Fruit fly (Drosophila melanogaster) whole organism, embryonic: Measurements from ENCODE around the gene usp.

ENCODE experiments used
- Asciz ChIP-seq: fragments of 200-800 bp; sonication (Bioruptor generic); optimal IDR thresholded peaks from 2 replicates; lab custom pipeline; 2017; ENCODE audit warnings: missing biosample characterization, mild to moderate bottlenecking, missing genetic modification characterization, missing genetic modification reagents
- Awh ChIP-seq: fragments of 200-800 bp; sonication (Bioruptor generic); IDR thresholded peaks from 2 replicates; pipeline ENCODE4, ENCODE4 v1.3.6; 2022; ENCODE audit warnings: missing biosample characterization, missing genetic modification characterization
- CG10462 ChIP-seq: fragments of 200-800 bp; sonication (Bioruptor generic); optimal IDR thresholded peaks from 2 replicates; lab custom pipeline; 2016; ENCODE audit warnings: missing biosample characterization, missing genetic modification characterization
- CG11695 ChIP-seq: fragments of 200-800 bp; sonication (Bioruptor generic); IDR thresholded peaks from 3 replicates; pipeline ENCODE4 v1.3.6; 2022; ENCODE audit warnings: missing biosample characterization, missing genetic modification characterization
- CG14667 ChIP-seq: fragments of 200-800 bp; sonication (Bioruptor generic); IDR thresholded peaks from 2 replicates; pipeline ENCODE4 v1.3.6; 2022; ENCODE audit warnings: missing biosample characterization, missing genetic modification characterization
- CG15696 ChIP-seq: fragments of 200-800 bp; sonication (Bioruptor generic); optimal IDR thresholded peaks from 2 replicates; lab custom pipeline; 2019; ENCODE audit warnings: missing biosample characterization, mild to moderate bottlenecking, missing genetic modification characterization, moderate library complexity
- CG1602 ChIP-seq: fragments of 200-800 bp; sonication (Bioruptor generic); optimal IDR thresholded peaks from 3 replicates; lab custom pipeline; 2016; ENCODE audit warnings: missing biosample characterization, missing genetic modification characterization
- CG16815 ChIP-seq: fragments of 200-800 bp; sonication (Bioruptor generic); optimal IDR thresholded peaks from 3 replicates; lab custom pipeline; 2017; ENCODE audit warnings: missing biosample characterization, mild to moderate bottlenecking, missing genetic modification characterization
- CG1792 ChIP-seq: fragments of 200-800 bp; sonication (Bioruptor generic); optimal IDR thresholded peaks from 2 replicates; lab custom pipeline; 2016; ENCODE audit warnings: missing biosample characterization, missing genetic modification characterization
- CG18262 ChIP-seq: fragments of 200-800 bp; optimal IDR thresholded peaks from 3 replicates; lab custom pipeline; 2019; ENCODE audit warnings: missing biosample characterization, mild to moderate bottlenecking, missing genetic modification characterization, moderate library complexity
- CG18599 ChIP-seq: fragments of 200-800 bp; sonication (Bioruptor generic); optimal IDR thresholded peaks from 3 replicates; lab custom pipeline; 2017; ENCODE audit warnings: missing biosample characterization, missing genetic modification characterization, mild to moderate bottlenecking, moderate library complexity, missing genetic modification reagents
- CG33557 ChIP-seq: fragments of 200-800 bp; sonication (Bioruptor generic); optimal IDR thresholded peaks from 2 replicates; lab custom pipeline; 2019; ENCODE audit warnings: missing biosample characterization, mild to moderate bottlenecking, missing genetic modification characterization, moderate library complexity
- CG34376 ChIP-seq: fragments of 200-800 bp; sonication (Bioruptor generic); optimal IDR thresholded peaks from 2 replicates; lab custom pipeline; 2018; ENCODE audit warnings: missing biosample characterization, mild to moderate bottlenecking, missing genetic modification characterization
- CG3838 ChIP-seq: fragments of 200-800 bp; sonication (Bioruptor generic); optimal IDR thresholded peaks from 3 replicates; lab custom pipeline; 2016; ENCODE audit warnings: missing biosample characterization, missing genetic modification characterization
- CG43689 ChIP-seq: fragments of 200-800 bp; sonication (Bioruptor generic); IDR thresholded peaks from 2 replicates; pipeline ENCODE4 v1.3.6; 2022; ENCODE audit warnings: missing biosample characterization, missing genetic modification characterization
- CG7745 ChIP-seq: fragments of 200-800 bp; sonication (Bioruptor generic); optimal IDR thresholded peaks from 2 replicates; lab custom pipeline; 2018; ENCODE audit warnings: missing biosample characterization, mild to moderate bottlenecking, missing genetic modification characterization, moderate library complexity
- CG8290 ChIP-seq, 3 experiments: fragments of 200-800 bp; sonication (Bioruptor generic); optimal IDR thresholded peaks; 2 replicates each; lab custom pipeline; 2016 to 2019; ENCODE audit warnings: missing biosample characterization in 3 of 3, missing genetic modification characterization in 3 of 3, mild to moderate bottlenecking in 2 of 3, moderate library complexity in 1 of 3
- CG8388 ChIP-seq: fragments of 200-800 bp; sonication (Bioruptor generic); optimal IDR thresholded peaks from 2 replicates; lab custom pipeline; 2019; ENCODE audit warnings: missing biosample characterization, mild to moderate bottlenecking, missing genetic modification characterization, moderate library complexity
- CG8478 ChIP-seq: fragments of >200 bp; optimal IDR thresholded peaks from 2 replicates; lab custom pipeline; 2018
- D ChIP-seq, 2 experiments: fragments of 200-800 bp in 1 of 2; fragments of >200 bp in 1 of 2; sonication (Bioruptor generic) in 1 of 2; optimal IDR thresholded peaks; 2 replicates in 1 of 2; 3 replicates in 1 of 2; lab custom pipeline; 2017; ENCODE audit warnings: mild to moderate bottlenecking in 1 of 2, missing biosample characterization in 1 of 2, missing genetic modification characterization in 1 of 2, missing genetic modification reagents in 1 of 2
- E2f1 ChIP-seq: fragments of 200-800 bp; sonication (Bioruptor generic); IDR thresholded peaks from 2 replicates; pipeline ENCODE4 v1.3.6; 2022; ENCODE audit warnings: missing biosample characterization, missing genetic modification characterization
- ERR ChIP-seq: fragments of 200-800 bp; sonication (Bioruptor generic); optimal IDR thresholded peaks from 2 replicates; lab custom pipeline; 2016; ENCODE audit warnings: missing biosample characterization, missing genetic modification characterization
- Ets65A ChIP-seq: fragments of 200-800 bp; sonication (Bioruptor generic); peaks from one replicate; lab custom pipeline; 2016; ENCODE audit warnings: missing biosample characterization, missing genetic modification characterization
- HmgZ ChIP-seq: fragments of 200-800 bp; sonication (Bioruptor generic); optimal IDR thresholded peaks from 2 replicates; lab custom pipeline; 2018; ENCODE audit warnings: missing biosample characterization, mild to moderate bottlenecking, missing genetic modification characterization
- Hsf ChIP-seq: fragments of 200-800 bp; sonication (Bioruptor generic); optimal IDR thresholded peaks from 3 replicates; lab custom pipeline; 2016; ENCODE audit warnings: missing biosample characterization, missing genetic modification characterization
- Neu2 ChIP-seq: fragments of 200-800 bp; sonication (Bioruptor generic); optimal IDR thresholded peaks from 3 replicates; lab custom pipeline; 2016; ENCODE audit warnings: missing biosample characterization, missing genetic modification characterization, borderline replicate concordance
- Scr ChIP-seq: fragments of 200-800 bp; sonication (Bioruptor generic); IDR thresholded peaks from 2 replicates; pipeline ENCODE4 v1.3.6; 2022; ENCODE audit warnings: missing biosample characterization, missing genetic modification characterization; ENCODE audit not compliant: partially characterized antibody
- Side ChIP-seq: fragments of 200-800 bp; sonication (Bioruptor generic); optimal IDR thresholded peaks from 2 replicates; lab custom pipeline; 2016; ENCODE audit warnings: missing biosample characterization, missing genetic modification characterization
- Trl ChIP-seq, 3 experiments: fragments of >200 bp in 2 of 3; fragments of 200-800 bp in 1 of 3; sonication (Bioruptor generic) in 1 of 3; optimal IDR thresholded peaks; 2 replicates in 1 of 3; 3 replicates in 2 of 3; lab custom pipeline; 2016 to 2017; ENCODE audit warnings: missing biosample characterization in 1 of 3, missing genetic modification characterization in 1 of 3
- YL-1 ChIP-seq: fragments of 200-800 bp; sonication (Bioruptor generic); optimal IDR thresholded peaks from 3 replicates; lab custom pipeline; 2017; ENCODE audit warnings: missing biosample characterization, mild to moderate bottlenecking, missing genetic modification characterization
- al ChIP-seq: fragments of 200-800 bp; sonication (Bioruptor generic); IDR thresholded peaks from 2 replicates; pipeline ENCODE4 v1.3.6; 2022; ENCODE audit warnings: missing biosample characterization, missing genetic modification characterization
- ap ChIP-seq: fragments of 200-800 bp; sonication (Bioruptor generic); IDR thresholded peaks from 2 replicates; pipeline ENCODE4 v1.3.6; 2022; ENCODE audit warnings: missing biosample characterization, missing genetic modification characterization
- bab2 ChIP-seq: fragments of 200-800 bp; sonication (Bioruptor generic); optimal IDR thresholded peaks from 2 replicates; lab custom pipeline; 2016; ENCODE audit warnings: missing biosample characterization, missing genetic modification characterization
- bigmax ChIP-seq: fragments of 200-800 bp; sonication (Bioruptor generic); optimal IDR thresholded peaks from 2 replicates; lab custom pipeline; 2018; ENCODE audit warnings: missing biosample characterization, mild to moderate bottlenecking, missing genetic modification characterization
- bowl ChIP-seq: fragments of 200-800 bp; sonication (Bioruptor generic); IDR thresholded peaks from 2 replicates; pipeline ENCODE4 v1.3.6; 2022; ENCODE audit warnings: missing biosample characterization, missing genetic modification characterization
- chif ChIP-seq, 2 experiments: fragments of 200-800 bp; sonication (Bioruptor generic); optimal IDR thresholded peaks; 3 replicates each; lab custom pipeline; 2016; ENCODE audit warnings: missing biosample characterization in 2 of 2, missing genetic modification characterization in 2 of 2
- chinmo ChIP-seq: fragments of 200-800 bp; sonication (Bioruptor generic); IDR thresholded peaks from 4 replicates; pipeline ENCODE4 v1.3.6; 2022; ENCODE audit warnings: missing biosample characterization, missing genetic modification characterization; ENCODE audit not compliant: partially characterized antibody
- corto ChIP-seq: fragments of 200-800 bp; sonication (Bioruptor generic); optimal IDR thresholded peaks from 2 replicates; lab custom pipeline; 2016; ENCODE audit warnings: missing biosample characterization, mild to moderate bottlenecking, missing genetic modification characterization, moderate library complexity
- dati ChIP-seq: fragments of 200-800 bp; sonication (Bioruptor generic); IDR thresholded peaks from 2 replicates; pipeline ENCODE4 v1.3.6; 2022; ENCODE audit warnings: missing biosample characterization, missing genetic modification characterization
- dpn ChIP-seq, 2 experiments: fragments of 200-800 bp; sonication (Bioruptor generic); optimal IDR thresholded peaks; 3 replicates each; lab custom pipeline; 2016; ENCODE audit warnings: missing biosample characterization in 2 of 2, missing genetic modification characterization in 2 of 2
- ewg ChIP-seq: fragments of 200-800 bp; sonication (Bioruptor generic); optimal IDR thresholded peaks from 3 replicates; lab custom pipeline; 2017; ENCODE audit warnings: mild to moderate bottlenecking, missing biosample characterization, missing genetic modification reagents, missing genetic modification characterization
- gsb ChIP-seq: fragments of 200-800 bp; sonication (Bioruptor generic); IDR thresholded peaks from 2 replicates; pipeline ENCODE4 v1.3.6; 2022; ENCODE audit warnings: missing biosample characterization, missing genetic modification characterization
- hth ChIP-seq: fragments of >200 bp; optimal IDR thresholded peaks from 2 replicates; lab custom pipeline; 2017; ENCODE audit warnings: inconsistent platforms
- inv ChIP-seq: fragments of 200-800 bp; sonication (Bioruptor generic); IDR thresholded peaks from 2 replicates; pipeline ENCODE4 v1.3.6; 2022; ENCODE audit warnings: missing biosample characterization, missing genetic modification characterization; ENCODE audit not compliant: partially characterized antibody
- lov ChIP-seq, 2 experiments: fragments of 200-800 bp in 1 of 2; fragments of >200 bp in 1 of 2; sonication (Bioruptor generic) in 1 of 2; IDR thresholded peaks in 1 of 2; optimal IDR thresholded peaks in 1 of 2; 2 replicates in 1 of 2; 3 replicates in 1 of 2; pipeline versions ENCODE4 v1.3.6 to Lab custom; 2017 to 2022; ENCODE audit warnings: missing biosample characterization in 1 of 2, missing genetic modification characterization in 1 of 2
- pb ChIP-seq: fragments of 200-800 bp; sonication (Bioruptor generic); optimal IDR thresholded peaks from 3 replicates; lab custom pipeline; 2016; ENCODE audit warnings: missing biosample characterization, missing genetic modification characterization
- pfk ChIP-seq: fragments of 200-800 bp; sonication (Bioruptor generic); optimal IDR thresholded peaks from 2 replicates; lab custom pipeline; 2018; ENCODE audit warnings: missing biosample characterization, mild to moderate bottlenecking, missing genetic modification characterization, moderate library complexity
- sens-2 ChIP-seq: fragments of 200-800 bp; sonication (Bioruptor generic); IDR thresholded peaks from 2 replicates; pipeline ENCODE4 v1.3.6; 2022; ENCODE audit warnings: missing biosample characterization, missing genetic modification characterization
- usp ChIP-seq: fragments of >200 bp; optimal IDR thresholded peaks from 2 replicates; lab custom pipeline; 2017; ENCODE audit warnings: missing biosample characterization, missing genetic modification characterization

Gene usp

DNA sequence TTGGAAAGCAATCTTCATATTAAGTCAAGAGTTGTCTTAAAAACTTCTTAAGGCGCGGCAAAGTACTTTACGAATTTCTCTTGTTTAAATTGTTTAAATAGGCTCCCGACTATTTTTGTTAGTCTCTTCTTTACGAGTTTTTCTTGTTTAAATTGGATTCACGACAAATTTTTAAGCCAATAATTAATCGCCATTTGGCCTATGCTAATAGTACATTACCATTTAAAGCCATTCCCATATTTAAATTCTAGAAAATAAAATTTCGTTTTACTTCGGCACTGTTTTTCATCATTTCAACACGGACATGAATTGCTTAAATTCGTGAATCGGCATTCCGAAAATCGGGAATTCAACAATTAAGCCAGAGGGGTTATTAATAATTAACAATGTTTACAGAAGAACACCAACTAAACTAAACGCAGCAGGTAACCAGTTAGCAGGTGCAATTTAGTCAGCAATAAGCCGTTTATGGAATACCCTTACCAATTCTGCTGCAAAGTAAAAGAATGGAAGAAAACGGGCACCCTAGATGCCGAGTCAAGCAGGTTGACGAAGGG, 32.6 kb downstream of the usp start (continued):
- TF ChIP-seq Ets65A (peak; percentile 97), usp (GFP tag; lab: Kevin White, UChicago) (no peak), CG7745 (tag; lab: Kevin White, UChicago) (no peak), HmgZ (tag; lab: Kevin White, UChicago) (peak; percentile 5), gsb (GFP tag; lab: Robert Waterston, UW) (no peak), corto (no peak), CG14667 (GFP tag; lab: Robert Waterston, UW) (peak; percentile 15; the same call in 1 of the 2 replicates), dati (no peak), bab2 (peak; percentile 73), chif (GFP tag; optimal IDR thresholded peaks at IDR 0.05; lab: Kevin White, UChicago) (peak; percentile 69 to 71), bowl (GFP tag; lab: Robert Waterston, UW) (no peak), CG18262 (tag; lab: Kevin White, UChicago) (peak; percentile 86), E2f1 (GFP tag; lab: Robert Waterston, UW) (peak; percentile 62), bigmax (GFP tag; lab: Kevin White, UChicago) (no peak), CG10462 (GFP tag; lab: Kevin White, UChicago) (peak; percentile 60), ap (no peak), CG43689 (GFP tag; lab: Robert Waterston, UW) (no peak), lov (optimal IDR thresholded peaks at IDR 0.05; lab: Kevin White, UChicago) (no peak), lov (GFP tag; IDR thresholded peaks at IDR 0.05; lab: Robert Waterston, UW) (0 out of 3 replicates have a peak, but pooled peaks have one; percentile 12), Asciz (GFP tag; lab: Kevin White, UChicago) (peak; percentile 62), Neu2 (GFP tag; lab: Kevin White, UChicago) (no peak), inv (GFP tag; lab: Robert Waterston, UW) (no peak), Trl (optimal IDR thresholded peaks at IDR 0.05; lab: Kevin White, UChicago) (no peak), Trl (GFP tag; optimal IDR thresholded peaks at IDR 0.05; lab: Kevin White, UChicago) (peak; percentile 72), CG33557 (peak; percentile 53), CG8388 (peak; percentile 67), al (GFP tag; lab: Robert Waterston, UW) (peak; percentile 62), CG34376 (GFP tag; lab: Kevin White, UChicago) (no peak), chinmo (GFP tag; lab: Robert Waterston, UW) (no peak), CG16815 (peak; percentile 82), CG8478 (no peak), Hsf (GFP tag; lab: Kevin White, UChicago) (peak; percentile 78), CG1792 (GFP tag; lab: Kevin White, UChicago) (peak; percentile 76), Scr (no peak), CG11695 (GFP tag; lab: Robert Waterston, UW) (no peak; the same call in 2 of the 3 replicates), YL-1 (GFP tag; lab: Kevin White, UChicago) (no peak), CG18599 (peak; percentile 67), dpn (GFP tag; optimal IDR thresholded peaks at IDR 0.05; lab: Kevin White, UChicago) (peak; percentile 41 to 76), Awh (0 out of 2 replicates have a peak, but pooled peaks have one; percentile 39), CG3838 (GFP tag; lab: Kevin White, UChicago) (peak; percentile 51), sens-2 (peak; percentile 54), ERR (GFP tag; lab: Kevin White, UChicago) (no peak), Side (GFP tag; lab: Kevin White, UChicago) (peak; percentile 58), ewg (GFP tag; lab: Kevin White, UChicago) (peak; percentile 44), CG15696 (tag; lab: Kevin White, UChicago) (peak; percentile 69), D (optimal IDR thresholded peaks at IDR 0.05; lab: Kevin White, UChicago) (no peak), D (GFP tag; optimal IDR thresholded peaks at IDR 0.05; lab: Kevin White, UChicago) (peak; percentile 70), pb (GFP tag; lab: Kevin White, UChicago) (no peak), hth (lab: Kevin White, UChicago) (no peak), pfk (GFP tag; lab: Kevin White, UChicago) (no peak), CG8290 (GFP tag; optimal IDR thresholded peaks at IDR 0.05; lab: Kevin White, UChicago) (no peak), CG8290 (tag; optimal IDR thresholded peaks at IDR 0.05; lab: Kevin White, UChicago) (peak in 1 of 2 experiments; percentile 86), CG1602 (GFP tag; lab: Kevin White, UChicago) (peak; percentile 72)
